Fruit fly (Drosophila melanogaster) whole organism, prepupa: Measurements from ENCODE around the gene CG13833.

Experiments
- CG11902 ChIP-seq: fragments of 200-800 bp; sonication (Bioruptor generic); optimal IDR thresholded peaks from 3 replicates; lab custom pipeline; 2016; ENCODE audit warnings: missing biosample characterization, missing genetic modification characterization
- CG16779 ChIP-seq: fragments of 200-800 bp; sonication (Bioruptor generic); optimal IDR thresholded peaks from 3 replicates; lab custom pipeline; 2017; ENCODE audit warnings: missing biosample characterization, mild to moderate bottlenecking, missing genetic modification characterization
- acj6 ChIP-seq: fragments of 200-800 bp; sonication (Bioruptor generic); optimal IDR thresholded peaks from 3 replicates; lab custom pipeline; 2016; ENCODE audit warnings: missing biosample characterization, missing genetic modification characterization
- salr ChIP-seq, 2 experiments: fragments of 200-800 bp; sonication (Bioruptor generic); optimal IDR thresholded peaks; 3 replicates each; lab custom pipeline; 2016 to 2018; ENCODE audit warnings: missing biosample characterization in 2 of 2, missing genetic modification characterization in 2 of 2, mild to moderate bottlenecking in 1 of 2

- TF ChIP-seq acj6 (GFP tag; lab: Kevin White, UChicago) = no peak
- TF ChIP-seq salr (GFP tag; optimal IDR thresholded peaks at IDR 0.05; lab: Kevin White, UChicago) = no peak
- TF ChIP-seq CG11902 (GFP tag; lab: Kevin White, UChicago) = no peak
- no peak for TF ChIP-seq CG16779
These were observed 48.4 kb downstream of the CG13833 start, which contains the start of gene Or94a for dm6 chr3R:22986981-22987380.
